Worm (Caenorhabditis elegans) whole organism, L4 larva: ENCODE data around the gene ptr-19.
A peak's percentile ranks its signal among the peaks of the same experiment; 100 is the strongest.

Experiments used
- D1046.2 ChIP-seq: fragments of 200-800 bp; sonication (Bioruptor generic); IDR thresholded peaks from 2 replicates; pipeline ENCODE4 v1.3.6; 2022; ENCODE audit warnings: missing genetic modification characterization, missing compliant biosample characterization
- F26F4.8 ChIP-seq: fragments of 200-800 bp; sonication (Bioruptor generic); conservative IDR thresholded peaks from 2 replicates; pipeline ENCODE4 v1.3.6; 2022; ENCODE audit warnings: missing genetic modification characterization, missing compliant biosample characterization
- F37D6.2 ChIP-seq: sonication (generic microtip); optimal IDR thresholded peaks from 2 replicates; lab custom pipeline; 2016; ENCODE audit warnings: mild to moderate bottlenecking, missing genetic modification characterization, missing compliant biosample characterization
- F49E8.2 ChIP-seq: sonication (generic microtip); optimal IDR thresholded peaks from 2 replicates; lab custom pipeline; 2016; ENCODE audit warnings: missing compliant biosample characterization, mild to moderate bottlenecking, missing genetic modification characterization, borderline replicate concordance
- T26A8.4 ChIP-seq: fragments of 200-800 bp; sonication (Bioruptor generic); IDR thresholded peaks from 2 replicates; pipeline ENCODE4 v1.3.6; 2022; ENCODE audit warnings: missing genetic modification characterization, missing compliant biosample characterization
- Y48G9A.11 ChIP-seq: fragments of 200-800 bp; sonication (Bioruptor generic); IDR thresholded peaks from 2 replicates; pipeline ENCODE4 v1.3.6; 2022; ENCODE audit warnings: missing genetic modification reagents, missing genetic modification characterization, missing compliant biosample characterization
- aha-1 ChIP-seq: fragments of 150-350 bp; peaks from one replicate; lab custom pipeline; 2014; ENCODE audit warnings: missing biosample characterization, missing genetic modification characterization
- ama-1 ChIP-seq: fragments of 150-350 bp; optimal IDR thresholded peaks from 2 replicates; lab custom pipeline; 2014; ENCODE audit warnings: inconsistent platforms, mixed read lengths
- arid-1 ChIP-seq: fragments of 200-800 bp; sonication (Bioruptor generic); conservative IDR thresholded peaks from 2 replicates; pipeline ENCODE4 v1.3.6; 2022; ENCODE audit warnings: missing genetic modification reagents, missing genetic modification characterization, missing compliant biosample characterization
- attf-4 ChIP-seq: sonication (generic microtip); optimal IDR thresholded peaks from 3 replicates; lab custom pipeline; 2017; ENCODE audit warnings: missing biosample characterization, missing genetic modification characterization
- ceh-62 ChIP-seq: sonication (generic microtip); optimal IDR thresholded peaks from 2 replicates; lab custom pipeline; 2017; ENCODE audit warnings: missing biosample characterization, missing genetic modification characterization
- ces-1 ChIP-seq: fragments of 150-350 bp; sonication (generic microtip); optimal IDR thresholded peaks from 4 replicates; lab custom pipeline; 2014; ENCODE audit warnings: missing biosample characterization, missing genetic modification reagents, missing genetic modification characterization
- ctbp-1 ChIP-seq: fragments of 200-800 bp; sonication (Bioruptor generic); IDR thresholded peaks from 2 replicates; pipeline ENCODE4 v1.3.6; 2022; ENCODE audit warnings: missing genetic modification reagents, missing genetic modification characterization, missing compliant biosample characterization
- daf-16 ChIP-seq, 3 experiments: sonication (generic microtip); optimal IDR thresholded peaks; 2 replicates each; lab custom pipeline; 2016 to 2017; ENCODE audit warnings: missing genetic modification characterization in 3 of 3, missing genetic modification reagents in 3 of 3, mild to moderate bottlenecking in 2 of 3, missing compliant biosample characterization in 2 of 3, missing biosample characterization in 1 of 3, moderate library complexity in 1 of 3
- daf-8 ChIP-seq: fragments of 200-800 bp; sonication (Bioruptor generic); IDR thresholded peaks from 2 replicates; pipeline ENCODE4 v1.3.6; 2022; ENCODE audit warnings: missing genetic modification characterization, missing compliant biosample characterization
- dmd-8 ChIP-seq: fragments of 200-800 bp; sonication (Bioruptor generic); IDR thresholded peaks from 2 replicates; pipeline ENCODE4 v1.3.6; 2022; ENCODE audit warnings: missing genetic modification characterization, missing compliant biosample characterization
- duxl-1 ChIP-seq: sonication (generic microtip); optimal IDR thresholded peaks from 2 replicates; lab custom pipeline; 2016; ENCODE audit warnings: mild to moderate bottlenecking, missing genetic modification characterization, moderate library complexity, missing compliant biosample characterization; ENCODE audit not compliant: poor library complexity
- dve-1 ChIP-seq: sonication (generic microtip); optimal IDR thresholded peaks from 2 replicates; lab custom pipeline; 2017; ENCODE audit warnings: antibody characterized with exemption, mild to moderate bottlenecking, missing genetic modification characterization, missing compliant biosample characterization; ENCODE audit not compliant: insufficient read depth
- hif-1 ChIP-seq, 2 experiments: sonication (generic microtip); optimal IDR thresholded peaks; 2 replicates each; lab custom pipeline; 2016 to 2017; ENCODE audit warnings: missing compliant biosample characterization in 2 of 2, missing genetic modification characterization in 2 of 2, missing genetic modification reagents in 2 of 2, missing genotype in 2 of 2, mild to moderate bottlenecking in 1 of 2
- hmg-1.1 ChIP-seq: fragments of 200-800 bp; sonication (Bioruptor generic); IDR thresholded peaks from 2 replicates; pipeline ENCODE4 v1.3.6; 2022; ENCODE audit warnings: missing genetic modification reagents, missing genetic modification characterization, missing compliant biosample characterization
- lim-7 ChIP-seq: fragments of 200-800 bp; sonication (Bioruptor generic); IDR thresholded peaks from 2 replicates; pipeline ENCODE4 v1.3.6; 2022; ENCODE audit warnings: missing genetic modification characterization, missing compliant biosample characterization
- lin-38 ChIP-seq: fragments of 200-800 bp; sonication (Bioruptor generic); IDR thresholded peaks from 2 replicates; pipeline ENCODE4 v1.3.6; 2022; ENCODE audit warnings: missing genetic modification reagents, missing genetic modification characterization, missing compliant biosample characterization
- mdt-29 ChIP-seq: fragments of 200-800 bp; sonication (Bioruptor generic); IDR thresholded peaks from 2 replicates; pipeline ENCODE4 v1.3.6; 2022; ENCODE audit warnings: missing genetic modification reagents, missing genetic modification characterization, missing compliant biosample characterization
- mep-1 ChIP-seq: fragments of 150-350 bp; sonication (generic microtip); optimal IDR thresholded peaks from 3 replicates; lab custom pipeline; 2014; ENCODE audit warnings: missing biosample characterization, missing genetic modification characterization
- mxl-2 ChIP-seq: fragments of 200-800 bp; sonication (Bioruptor generic); conservative IDR thresholded peaks from 2 replicates; pipeline ENCODE4 v1.3.6; 2022; ENCODE audit warnings: missing genetic modification reagents, missing genetic modification characterization, missing compliant biosample characterization
- nhr-102 ChIP-seq: sonication (generic microtip); optimal IDR thresholded peaks from 2 replicates; lab custom pipeline; 2016; ENCODE audit warnings: mild to moderate bottlenecking, missing genetic modification characterization, moderate library complexity, missing compliant biosample characterization
- nhr-42 ChIP-seq: fragments of 200-800 bp; sonication (Bioruptor generic); IDR thresholded peaks from 2 replicates; pipeline ENCODE4 v1.3.6; 2022; ENCODE audit warnings: missing genetic modification characterization, missing compliant biosample characterization
- nhr-48 ChIP-seq: sonication (generic microtip); optimal IDR thresholded peaks from 2 replicates; lab custom pipeline; 2016; ENCODE audit warnings: mild to moderate bottlenecking, missing genetic modification characterization, missing compliant biosample characterization
- nhr-6 ChIP-seq: fragments of 150-350 bp; optimal IDR thresholded peaks from 2 replicates; lab custom pipeline; 2014; ENCODE audit warnings: missing biosample characterization, missing genetic modification characterization
- nhr-77 ChIP-seq: fragments of 150-350 bp; optimal IDR thresholded peaks from 2 replicates; lab custom pipeline; 2014; ENCODE audit warnings: missing biosample characterization, missing genetic modification characterization
- pha-4 ChIP-seq, 2 experiments: fragments of 150-350 bp in 1 of 2; fragments of 200-800 bp in 1 of 2; sonication (Bioruptor generic) in 1 of 2; IDR thresholded peaks in 1 of 2; optimal IDR thresholded peaks in 1 of 2; 2 replicates each; pipeline versions ENCODE4 v1.3.6 to Lab custom; 2014 to 2022; ENCODE audit warnings: missing genetic modification characterization in 2 of 2, missing genetic modification reagents in 2 of 2, missing biosample characterization in 1 of 2, missing compliant biosample characterization in 1 of 2
- php-3 ChIP-seq: fragments of 200-800 bp; sonication (Bioruptor generic); IDR thresholded peaks from 2 replicates; pipeline ENCODE4 v1.3.6; 2022; ENCODE audit warnings: missing genetic modification reagents, missing genetic modification characterization, missing compliant biosample characterization
- saeg-2 ChIP-seq: fragments of 200-800 bp; sonication (Bioruptor generic); IDR thresholded peaks from 2 replicates; pipeline ENCODE4 v1.3.6; 2022; ENCODE audit warnings: missing genetic modification reagents, missing genetic modification characterization, missing compliant biosample characterization
- set-16 ChIP-seq: fragments of 200-800 bp; sonication (Bioruptor generic); IDR thresholded peaks from 2 replicates; pipeline ENCODE4 v1.3.6; 2022; ENCODE audit warnings: missing genetic modification reagents, missing genetic modification characterization, missing compliant biosample characterization
- snpc-1.2 ChIP-seq: fragments of 200-800 bp; sonication (Bioruptor generic); IDR thresholded peaks from 2 replicates; pipeline ENCODE4 v1.3.6; 2022; ENCODE audit warnings: missing genetic modification reagents, missing genetic modification characterization, missing compliant biosample characterization
- snpc-4 ChIP-seq: fragments of 150-350 bp; optimal IDR thresholded peaks from 2 replicates; lab custom pipeline; 2014; ENCODE audit warnings: missing biosample characterization, missing genetic modification characterization
- spr-3 ChIP-seq: fragments of 200-800 bp; sonication (Bioruptor generic); optimal IDR thresholded peaks from 2 replicates; lab custom pipeline; 2018; ENCODE audit warnings: mild to moderate bottlenecking, missing genetic modification characterization, missing compliant biosample characterization
- unc-130 ChIP-seq: sonication (generic microtip); optimal IDR thresholded peaks from 2 replicates; lab custom pipeline; 2016; ENCODE audit warnings: missing genetic modification reagents, missing genetic modification characterization, missing compliant biosample characterization
- unc-62 ChIP-seq, 3 experiments: fragments of 150-350 bp in 1 of 3; sonication (generic microtip); optimal IDR thresholded peaks in 2 of 3; peaks in 1 of 3; 1 replicate in 1 of 3; 2 replicates in 2 of 3; lab custom pipeline; 2014 to 2017; ENCODE audit warnings: missing biosample characterization in 3 of 3, missing genetic modification characterization in 3 of 3, missing genetic modification reagents in 3 of 3, missing genotype in 1 of 3
- zfp-3 ChIP-seq: fragments of 200-800 bp; sonication (Bioruptor generic); conservative IDR thresholded peaks from 2 replicates; pipeline ENCODE4 v1.3.6; 2022; ENCODE audit warnings: missing genetic modification reagents, missing genetic modification characterization, missing compliant biosample characterization
- ztf-7 ChIP-seq: fragments of 150-350 bp; optimal IDR thresholded peaks from 2 replicates; lab custom pipeline; 2014; ENCODE audit warnings: missing biosample characterization, missing genetic modification characterization

Gene ptr-19

ce11 chrIII:10808802-10809201 is 27.1 kb downstream of the ptr-19 start:
- no peak for TF ChIP-seq F37D6.2 (tag; lab: Kevin White, UChicago)
- 0 out of 2 replicates have a peak, but pooled peaks have one; percentile 4 for TF ChIP-seq lim-7 (GFP tag; lab: Robert Waterston, UW)
- 0 out of 2 replicates have a peak, but pooled peaks have one; percentile 19 for TF ChIP-seq Y48G9A.11 (GFP tag; lab: Robert Waterston, UW)
- peak; percentile 80 for TF ChIP-seq set-16
- TF ChIP-seq ceh-62 (tag; lab: Kevin White, UChicago) = no peak
- peak; percentile 17 for TF ChIP-seq spr-3
- no peak for TF ChIP-seq T26A8.4 (GFP tag; lab: Robert Waterston, UW)
- peak; percentile 9; the same call in 1 of the 2 replicates for TF ChIP-seq lin-38
- TF ChIP-seq D1046.2 (GFP tag; lab: Robert Waterston, UW) = no peak
- 0 out of 2 replicates have a peak, but pooled peaks have one; percentile 56 for TF ChIP-seq daf-8 (GFP tag; lab: Robert Waterston, UW)

- TF ChIP-seq mxl-2 = no peak
- no peak for TF ChIP-seq dmd-8 (GFP tag; lab: Robert Waterston, UW)
- TF ChIP-seq nhr-6 = no peak
- TF ChIP-seq pha-4 (GFP tag; IDR thresholded peaks at IDR 0.05; lab: Robert Waterston, UW) = peak; percentile 38; the same call in 1 of the 2 replicates
- TF ChIP-seq pha-4 (tag; optimal IDR thresholded peaks at IDR 0.05; lab: Kevin White, UChicago) = no peak
- no peak for TF ChIP-seq snpc-4
- no peak for TF ChIP-seq nhr-102 (tag; lab: Kevin White, UChicago)
- 0 out of 2 replicates have a peak, but pooled peaks have one; percentile 23 for TF ChIP-seq saeg-2 (GFP tag; lab: Robert Waterston, UW)
- TF ChIP-seq duxl-1 (tag; lab: Kevin White, UChicago) = no peak
- TF ChIP-seq hif-1 (tag; optimal IDR thresholded peaks at IDR 0.05; lab: Kevin White, UChicago) = no peak
- TF ChIP-seq ces-1 = no peak
- no peak for TF ChIP-seq F26F4.8
- TF ChIP-seq aha-1 (tag; lab: Kevin White, UChicago) = peak; percentile 64
- TF ChIP-seq dve-1 (tag; lab: Kevin White, UChicago) = no peak
- TF ChIP-seq unc-62 (GFP tag; optimal IDR thresholded peaks at IDR 0.05 in 1 of 2; lab: Kevin White, UChicago) = peak in 1 of 2 experiments; percentile 65
- no peak for TF ChIP-seq unc-62 (tag; optimal IDR thresholded peaks at IDR 0.05; lab: Kevin White, UChicago)
- no peak for TF ChIP-seq php-3 (GFP tag; lab: Robert Waterston, UW)
- no peak for TF ChIP-seq T26A8.4 (GFP tag; lab: Robert Waterston, UW)
- TF ChIP-seq lim-7 (GFP tag; lab: Robert Waterston, UW) = no peak
- no peak for TF ChIP-seq nhr-77 (tag; lab: Kevin White, UChicago)
- no peak for TF ChIP-seq attf-4 (tag; lab: Kevin White, UChicago)
- TF ChIP-seq, all 104 proteins: peak for 4
Observed at ce11 chrIII:10809568-10809967, 27.9 kb downstream of the ptr-19 start.

ce11 chrIII:10810483-10810836 is 28.8 kb downstream of the ptr-19 start:
- TF ChIP-seq daf-16 (GFP tag; optimal IDR thresholded peaks at IDR 0.05; lab: Kevin White, UChicago) = peak in 1 of 2 experiments; percentile 60
- no peak for TF ChIP-seq daf-16 (tag; optimal IDR thresholded peaks at IDR 0.05; lab: Kevin White, UChicago)
- TF ChIP-seq T26A8.4 (GFP tag; lab: Robert Waterston, UW) = peak; percentile 44; the same call in 1 of the 2 replicates
- no peak for TF ChIP-seq ama-1 (lab: Kevin White, UChicago)
- TF ChIP-seq aha-1 (tag; lab: Kevin White, UChicago) = peak; percentile 60
- TF ChIP-seq nhr-42 (GFP tag; lab: Robert Waterston, UW) = no peak
- no peak for TF ChIP-seq unc-130
- TF ChIP-seq, all 104 proteins: peak for 3

- TF ChIP-seq arid-1 (GFP tag; lab: Robert Waterston, UW) (peak; percentile 88), zfp-3 (0 out of 2 replicates have a peak, but pooled peaks have one; percentile 38), lin-38 (peak; percentile 69), Y48G9A.11 (GFP tag; lab: Robert Waterston, UW) (peak; percentile 89), F49E8.2 (tag; lab: Kevin White, UChicago) (peak; percentile 28), mdt-29 (peak; percentile 5; the same call in 1 of the 2 replicates), nhr-77 (tag; lab: Kevin White, UChicago) (no peak), unc-130 (peak; percentile 24), snpc-1.2 (0 out of 2 replicates have a peak, but pooled peaks have one; percentile 37), nhr-48 (tag; lab: Kevin White, UChicago) (no peak), hif-1 (tag; optimal IDR thresholded peaks at IDR 0.05; lab: Kevin White, UChicago) (peak in 1 of 2 experiments; percentile 15), aha-1 (tag; lab: Kevin White, UChicago) (peak; percentile 84), ztf-7 (tag; lab: Kevin White, UChicago) (no peak), hmg-1.1 (GFP tag; lab: Robert Waterston, UW) (no peak), ctbp-1 (peak; percentile 30; the same call in 1 of the 2 replicates), mep-1 (tag; lab: Kevin White, UChicago) (peak; percentile 11)
Observed at ce11 chrIII:10810837-10811814, 29.5 kb downstream of the ptr-19 start.
